Worm (Caenorhabditis elegans) whole organism, late embryonic: Measurements from ENCODE around the gene btb-14.

ENCODE experiments used
- ceh-14 ChIP-seq: sonication (generic microtip); optimal IDR thresholded peaks from 2 replicates; lab custom pipeline; 2016; ENCODE audit warnings: missing genotype, missing genetic modification characterization, missing compliant biosample characterization
- ceh-2 ChIP-seq: sonication (generic microtip); optimal IDR thresholded peaks from 2 replicates; lab custom pipeline; 2016; ENCODE audit warnings: missing genotype, missing genetic modification characterization, missing compliant biosample characterization
- ceh-48 ChIP-seq: sonication (generic microtip); optimal IDR thresholded peaks from 2 replicates; lab custom pipeline; 2016; ENCODE audit warnings: missing genetic modification characterization, inconsistent platforms, missing compliant biosample characterization
- fax-1 ChIP-seq: sonication (generic microtip); optimal IDR thresholded peaks from 2 replicates; lab custom pipeline; 2016; ENCODE audit warnings: missing genotype, missing genetic modification characterization, missing compliant biosample characterization
- nfya-1 ChIP-seq: sonication (generic microtip); optimal IDR thresholded peaks from 2 replicates; lab custom pipeline; 2017; ENCODE audit warnings: missing genetic modification characterization, mild to moderate bottlenecking, missing compliant biosample characterization, antibody characterized with exemption, moderate library complexity
- rnt-1 ChIP-seq: sonication (generic microtip); optimal IDR thresholded peaks from 2 replicates; lab custom pipeline; 2016; ENCODE audit warnings: missing genetic modification characterization, missing compliant biosample characterization
- tbx-2 ChIP-seq: sonication (generic microtip); optimal IDR thresholded peaks from 2 replicates; lab custom pipeline; 2016; ENCODE audit warnings: missing genetic modification characterization, missing compliant biosample characterization

DNA sequence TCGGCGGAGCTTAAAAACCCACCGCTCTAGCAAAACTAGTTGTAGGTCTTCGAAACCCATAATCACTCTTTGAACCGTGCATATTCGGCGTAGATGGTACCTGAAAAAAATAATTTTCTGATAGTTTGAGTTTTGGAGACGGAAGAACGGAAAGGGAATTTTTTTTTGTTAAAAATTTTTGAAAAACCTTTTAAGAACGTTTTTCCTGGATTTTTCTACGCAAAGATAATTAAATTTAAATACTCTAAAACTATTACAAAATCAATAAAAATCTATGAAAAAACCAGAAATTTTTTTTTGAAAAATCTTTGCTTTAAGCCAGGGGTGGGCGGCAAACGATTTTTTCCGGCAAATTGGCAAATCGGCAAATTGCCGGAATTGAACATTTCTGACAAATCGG lies 3.8 kb upstream of the btb-14 start, which contains the start of gene marc-5:
- TF ChIP-seq ceh-48 (tag; lab: Kevin White, UChicago) (no peak), fax-1 (tag; lab: Kevin White, UChicago) (no peak), ceh-2 (tag; lab: Kevin White, UChicago) (no peak), ceh-14 (no peak), tbx-2 (tag; lab: Kevin White, UChicago) (no peak), rnt-1 (tag; lab: Kevin White, UChicago) (no peak), nfya-1 (tag; lab: Kevin White, UChicago) (no peak)
